Worm (Caenorhabditis elegans) whole organism, midembryonic: ENCODE data around the gene cgef-1.

Source experiments
- T22C8.4 ChIP-seq: fragments of 200-800 bp; sonication (Bioruptor generic); IDR thresholded peaks from 2 replicates; pipeline ENCODE4 v1.3.6; 2022; ENCODE audit warnings: missing genetic modification characterization, missing compliant biosample characterization
- cog-1 ChIP-seq: sonication (generic microtip); optimal IDR thresholded peaks from 2 replicates; lab custom pipeline; 2016; ENCODE audit warnings: missing genetic modification characterization, missing compliant biosample characterization
- flt-1 ChIP-seq: fragments of 200-800 bp; sonication (Bioruptor generic); IDR thresholded peaks from 2 replicates; pipeline ENCODE4 v1.3.6; 2022; ENCODE audit warnings: missing genetic modification characterization, missing compliant biosample characterization
- med-1 ChIP-seq: sonication (generic microtip); optimal IDR thresholded peaks from 2 replicates; lab custom pipeline; 2017; ENCODE audit warnings: missing genetic modification characterization, mild to moderate bottlenecking, missing compliant biosample characterization, antibody characterized with exemption, missing genetic modification reagents; ENCODE audit not compliant: insufficient read depth
- tab-1 ChIP-seq: fragments of 200-800 bp; sonication (Bioruptor generic); IDR thresholded peaks from 2 replicates; pipeline ENCODE4 v1.3.6; 2022; ENCODE audit warnings: missing genetic modification characterization, missing compliant biosample characterization
- ztf-23 ChIP-seq: fragments of 200-800 bp; sonication (Bioruptor generic); IDR thresholded peaks from 2 replicates; pipeline ENCODE4 v1.3.6; 2022; ENCODE audit warnings: missing genetic modification reagents, missing genetic modification characterization, missing compliant biosample characterization
- ztf-29 ChIP-seq: fragments of 200-800 bp; sonication (Bioruptor generic); IDR thresholded peaks from 2 replicates; pipeline ENCODE4 v1.3.6; 2022; ENCODE audit warnings: missing genetic modification reagents, missing genetic modification characterization, missing compliant biosample characterization

ce11 chrX:2827702-2828182 lies 55.9 kb downstream of the cgef-1 start, which contains the start of gene ssr-2:
- TF ChIP-seq T22C8.4 (GFP tag; lab: Robert Waterston, UW), result no peak
- no peak for TF ChIP-seq flt-1 (GFP tag; lab: Robert Waterston, UW)
- no peak for TF ChIP-seq ztf-29 (GFP tag; lab: Robert Waterston, UW)
- no peak for TF ChIP-seq cog-1 (tag; lab: Kevin White, UChicago)
- TF ChIP-seq tab-1 (GFP tag; lab: Robert Waterston, UW), result no peak
- TF ChIP-seq ztf-23 (GFP tag; lab: Robert Waterston, UW), result no peak
- no peak for TF ChIP-seq med-1 (GFP tag; lab: Kevin White, UChicago)
